Worm (Caenorhabditis elegans) whole organism, L4 larva: Measurements from ENCODE around the gene fbxa-28.

Experiments used
- F44E2.7 ChIP-seq: fragments of 200-800 bp; sonication (Bioruptor generic); IDR thresholded peaks from 2 replicates; pipeline ENCODE4 v2.1.2; 2022; ENCODE audit warnings: missing genetic modification characterization, missing compliant biosample characterization
- T26A8.4 ChIP-seq: fragments of 200-800 bp; sonication (Bioruptor generic); IDR thresholded peaks from 2 replicates; pipeline ENCODE4 v1.3.6; 2022; ENCODE audit warnings: missing genetic modification characterization, missing compliant biosample characterization
- aha-1 ChIP-seq: fragments of 150-350 bp; peaks from one replicate; lab custom pipeline; 2014; ENCODE audit warnings: missing biosample characterization, missing genetic modification characterization
- aly-2 ChIP-seq: sonication (generic microtip); optimal IDR thresholded peaks from 2 replicates; lab custom pipeline; 2018; ENCODE audit warnings: missing biosample characterization, missing genetic modification characterization
- arid-1 ChIP-seq: fragments of 200-800 bp; sonication (Bioruptor generic); conservative IDR thresholded peaks from 2 replicates; pipeline ENCODE4 v1.3.6; 2022; ENCODE audit warnings: missing genetic modification reagents, missing genetic modification characterization, missing compliant biosample characterization
- ceh-28 ChIP-seq: fragments of 150-350 bp; optimal IDR thresholded peaks from 2 replicates; lab custom pipeline; 2014; ENCODE audit warnings: missing biosample characterization, missing genetic modification reagents, missing genetic modification characterization
- ceh-44 ChIP-seq: fragments of 200-800 bp; sonication (Bioruptor generic); IDR thresholded peaks from 2 replicates; pipeline ENCODE4 v1.3.6; 2022; ENCODE audit warnings: missing genetic modification reagents, missing genetic modification characterization, missing compliant biosample characterization
- ceh-62 ChIP-seq: sonication (generic microtip); optimal IDR thresholded peaks from 2 replicates; lab custom pipeline; 2017; ENCODE audit warnings: missing biosample characterization, missing genetic modification characterization
- ceh-82 ChIP-seq: sonication (generic microtip); optimal IDR thresholded peaks from 2 replicates; lab custom pipeline; 2017; ENCODE audit warnings: missing biosample characterization, missing genetic modification characterization
- daf-16 ChIP-seq, 3 experiments: sonication (generic microtip); optimal IDR thresholded peaks; 2 replicates each; lab custom pipeline; 2016 to 2017; ENCODE audit warnings: missing genetic modification characterization in 3 of 3, missing genetic modification reagents in 3 of 3, mild to moderate bottlenecking in 2 of 3, missing compliant biosample characterization in 2 of 3, missing biosample characterization in 1 of 3, moderate library complexity in 1 of 3
- dmd-6 ChIP-seq: fragments of 200-800 bp; sonication (Bioruptor generic); IDR thresholded peaks from 2 replicates; pipeline ENCODE4 v1.3.6; 2022; ENCODE audit warnings: missing genetic modification reagents, missing genetic modification characterization, missing compliant biosample characterization
- dmd-9 ChIP-seq: fragments of 200-800 bp; sonication (Bioruptor generic); IDR thresholded peaks from 2 replicates; pipeline ENCODE4 v1.3.6; 2022; ENCODE audit warnings: missing genetic modification reagents, missing genetic modification characterization, missing compliant biosample characterization
- gei-8 ChIP-seq: fragments of 200-800 bp; sonication (Bioruptor generic); optimal IDR thresholded peaks from 2 replicates; lab custom pipeline; 2018; ENCODE audit warnings: mild to moderate bottlenecking, missing genetic modification characterization, missing compliant biosample characterization
- hlh-11 ChIP-seq: fragments of 200-800 bp; sonication (Bioruptor generic); optimal IDR thresholded peaks from 2 replicates; lab custom pipeline; 2018; ENCODE audit warnings: mild to moderate bottlenecking, missing genetic modification characterization, missing compliant biosample characterization
- lin-1 ChIP-seq: fragments of 200-800 bp; sonication (Bioruptor generic); IDR thresholded peaks from 2 replicates; pipeline ENCODE4 v1.3.6; 2022; ENCODE audit warnings: missing genetic modification reagents, missing genetic modification characterization, missing compliant biosample characterization
- lin-13 ChIP-seq: fragments of 150-350 bp; optimal IDR thresholded peaks from 2 replicates; lab custom pipeline; 2014; ENCODE audit warnings: missing biosample characterization, missing genetic modification reagents, missing genetic modification characterization
- lin-15B ChIP-seq: fragments of 150-350 bp; sonication (generic microtip); optimal IDR thresholded peaks from 3 replicates; lab custom pipeline; 2014; ENCODE audit warnings: missing biosample characterization, missing genetic modification characterization
- lin-38 ChIP-seq: fragments of 200-800 bp; sonication (Bioruptor generic); IDR thresholded peaks from 2 replicates; pipeline ENCODE4 v1.3.6; 2022; ENCODE audit warnings: missing genetic modification reagents, missing genetic modification characterization, missing compliant biosample characterization
- lsy-2 ChIP-seq, 2 experiments: fragments of 150-350 bp in 1 of 2; sonication (generic microtip) in 1 of 2; optimal IDR thresholded peaks; 2 replicates each; lab custom pipeline; 2014 to 2017; ENCODE audit warnings: missing biosample characterization in 2 of 2, missing genetic modification characterization in 2 of 2
- mdl-1 ChIP-seq, 2 experiments: fragments of 150-350 bp in 1 of 2; sonication (generic microtip) in 1 of 2; optimal IDR thresholded peaks; 2 replicates each; lab custom pipeline; 2014 to 2017; ENCODE audit warnings: missing biosample characterization in 2 of 2, missing genetic modification characterization in 2 of 2
- mep-1 ChIP-seq: fragments of 150-350 bp; sonication (generic microtip); optimal IDR thresholded peaks from 3 replicates; lab custom pipeline; 2014; ENCODE audit warnings: missing biosample characterization, missing genetic modification characterization
- mxl-2 ChIP-seq: fragments of 200-800 bp; sonication (Bioruptor generic); conservative IDR thresholded peaks from 2 replicates; pipeline ENCODE4 v1.3.6; 2022; ENCODE audit warnings: missing genetic modification reagents, missing genetic modification characterization, missing compliant biosample characterization
- mxl-3 ChIP-seq: fragments of 200-800 bp; sonication (Bioruptor generic); optimal IDR thresholded peaks from 2 replicates; lab custom pipeline; 2018; ENCODE audit warnings: mild to moderate bottlenecking, missing genetic modification characterization, missing compliant biosample characterization
- nhr-10 ChIP-seq: fragments of 150-350 bp; optimal IDR thresholded peaks from 2 replicates; lab custom pipeline; 2014; ENCODE audit warnings: missing biosample characterization, missing genetic modification characterization
- nhr-11 ChIP-seq: fragments of 150-350 bp; optimal IDR thresholded peaks from 2 replicates; lab custom pipeline; 2014; ENCODE audit warnings: missing biosample characterization, missing genetic modification characterization
- nhr-28 ChIP-seq: fragments of 150-350 bp; optimal IDR thresholded peaks from 2 replicates; lab custom pipeline; 2014; ENCODE audit warnings: missing biosample characterization, missing genetic modification characterization
- nhr-77 ChIP-seq: fragments of 150-350 bp; optimal IDR thresholded peaks from 2 replicates; lab custom pipeline; 2014; ENCODE audit warnings: missing biosample characterization, missing genetic modification characterization
- pha-4 ChIP-seq, 2 experiments: fragments of 150-350 bp in 1 of 2; fragments of 200-800 bp in 1 of 2; sonication (Bioruptor generic) in 1 of 2; IDR thresholded peaks in 1 of 2; optimal IDR thresholded peaks in 1 of 2; 2 replicates each; pipeline versions ENCODE4 v1.3.6 to Lab custom; 2014 to 2022; ENCODE audit warnings: missing genetic modification characterization in 2 of 2, missing genetic modification reagents in 2 of 2, missing biosample characterization in 1 of 2, missing compliant biosample characterization in 1 of 2
- pqm-1 ChIP-seq: sonication (generic microtip); optimal IDR thresholded peaks from 2 replicates; lab custom pipeline; 2017; ENCODE audit warnings: missing biosample characterization, missing genetic modification characterization
- rbr-2 ChIP-seq: sonication (generic microtip); optimal IDR thresholded peaks from 2 replicates; lab custom pipeline; 2016; ENCODE audit warnings: missing genotype, missing genetic modification characterization, missing compliant biosample characterization
- saeg-2 ChIP-seq: fragments of 200-800 bp; sonication (Bioruptor generic); IDR thresholded peaks from 2 replicates; pipeline ENCODE4 v1.3.6; 2022; ENCODE audit warnings: missing genetic modification reagents, missing genetic modification characterization, missing compliant biosample characterization
- set-16 ChIP-seq: fragments of 200-800 bp; sonication (Bioruptor generic); IDR thresholded peaks from 2 replicates; pipeline ENCODE4 v1.3.6; 2022; ENCODE audit warnings: missing genetic modification reagents, missing genetic modification characterization, missing compliant biosample characterization
- unc-130 ChIP-seq: sonication (generic microtip); optimal IDR thresholded peaks from 2 replicates; lab custom pipeline; 2016; ENCODE audit warnings: missing genetic modification reagents, missing genetic modification characterization, missing compliant biosample characterization
- unc-39 ChIP-seq: sonication (generic microtip); optimal IDR thresholded peaks from 2 replicates; lab custom pipeline; 2017; ENCODE audit warnings: missing biosample characterization, missing genetic modification characterization
- unc-62 ChIP-seq, 3 experiments: fragments of 150-350 bp in 1 of 3; sonication (generic microtip); optimal IDR thresholded peaks in 2 of 3; peaks in 1 of 3; 1 replicate in 1 of 3; 2 replicates in 2 of 3; lab custom pipeline; 2014 to 2017; ENCODE audit warnings: missing biosample characterization in 3 of 3, missing genetic modification characterization in 3 of 3, missing genetic modification reagents in 3 of 3, missing genotype in 1 of 3
- zfp-2 ChIP-seq: sonication (generic microtip); optimal IDR thresholded peaks from 2 replicates; lab custom pipeline; 2016; ENCODE audit warnings: mild to moderate bottlenecking, missing genetic modification characterization, missing compliant biosample characterization
- zip-2 ChIP-seq: fragments of 150-350 bp; optimal IDR thresholded peaks from 2 replicates; lab custom pipeline; 2014; ENCODE audit warnings: missing biosample characterization, missing genetic modification characterization
- ztf-11 ChIP-seq: fragments of 150-350 bp; optimal IDR thresholded peaks from 2 replicates; lab custom pipeline; 2014; ENCODE audit warnings: missing biosample characterization, missing genetic modification characterization
- ztf-7 ChIP-seq: fragments of 150-350 bp; optimal IDR thresholded peaks from 2 replicates; lab custom pipeline; 2014; ENCODE audit warnings: missing biosample characterization, missing genetic modification characterization

The fbxa-28 gene

ce11 chrIII:1323555-1323954, 25.9 kb downstream of the fbxa-28 start (continued):
- TF ChIP-seq nhr-28 (tag; lab: Kevin White, UChicago) (peak; percentile 89), nhr-11 (no peak), gei-8 (no peak), rbr-2 (no peak), nhr-77 (peak; percentile 63), daf-16 (GFP tag; optimal IDR thresholded peaks at IDR 0.05; lab: Kevin White, UChicago) (no peak), daf-16 (tag; optimal IDR thresholded peaks at IDR 0.05; lab: Kevin White, UChicago) (peak; percentile 56), lin-15B (tag; lab: Kevin White, UChicago) (no peak), mep-1 (tag; lab: Kevin White, UChicago) (no peak), nhr-10 (tag; lab: Kevin White, UChicago) (no peak), ztf-7 (tag; lab: Kevin White, UChicago) (no peak), ceh-62 (tag; lab: Kevin White, UChicago) (no peak), mxl-2 (GFP tag; lab: Robert Waterston, UW) (no peak)

- TF ChIP-seq aly-2 (tag; lab: Kevin White, UChicago) (no peak), mxl-2 (GFP tag; lab: Robert Waterston, UW) (no peak), ztf-11 (tag; lab: Kevin White, UChicago) (no peak), lsy-2 (tag; optimal IDR thresholded peaks at IDR 0.05; lab: Kevin White, UChicago) (no peak), lin-13 (GFP tag; lab: Kevin White, UChicago) (no peak), zip-2 (tag; lab: Kevin White, UChicago) (no peak), lin-1 (no peak), pha-4 (GFP tag; IDR thresholded peaks at IDR 0.05; lab: Robert Waterston, UW) (no peak), pha-4 (tag; optimal IDR thresholded peaks at IDR 0.05; lab: Kevin White, UChicago) (no peak), ceh-82 (no peak), T26A8.4 (GFP tag; lab: Robert Waterston, UW) (no peak)
- TF ChIP-seq, all 104 proteins: peak for 0
Measured at ce11 chrIII:1324513-1324912, 26.8 kb downstream of the fbxa-28 start, which contains the start of gene fbxa-14. fbxa-14 (minus strand) TSS chrIII:1324613.

- TF ChIP-seq gei-8 (no peak), aha-1 (peak; percentile 23), arid-1 (GFP tag; lab: Robert Waterston, UW) (no peak)
Measured at ce11 chrIII:1326490-1326889, 28.8 kb downstream of the fbxa-28 start, which contains the start of gene Y82E9BL.18. Y82E9BL.18 (plus strand) TSS chrIII:1326790.

- TF ChIP-seq hlh-11 (tag; lab: Kevin White, UChicago): peak; percentile 60
- TF ChIP-seq aha-1: peak; percentile 27
- TF ChIP-seq F44E2.7: no peak
- TF ChIP-seq daf-16 (GFP tag; optimal IDR thresholded peaks at IDR 0.05; lab: Kevin White, UChicago): no peak
- peak; percentile 12 for TF ChIP-seq daf-16 (tag; optimal IDR thresholded peaks at IDR 0.05; lab: Kevin White, UChicago)
- no peak for TF ChIP-seq set-16 (GFP tag; lab: Robert Waterston, UW)
- TF ChIP-seq unc-62 (GFP tag; optimal IDR thresholded peaks at IDR 0.05 in 1 of 2; lab: Kevin White, UChicago): peak in 1 of 2 experiments; percentile 34
- TF ChIP-seq unc-62 (tag; optimal IDR thresholded peaks at IDR 0.05; lab: Kevin White, UChicago): no peak
- TF ChIP-seq dmd-9 (GFP tag; lab: Robert Waterston, UW): no peak
- TF ChIP-seq arid-1 (GFP tag; lab: Robert Waterston, UW): no peak
- peak; percentile 51 for TF ChIP-seq dmd-6
- no peak for TF ChIP-seq unc-130 (GFP tag; lab: Kevin White, UChicago)
- TF ChIP-seq ztf-7 (tag; lab: Kevin White, UChicago): no peak
- no peak for TF ChIP-seq ceh-44
- peak; percentile 13 for TF ChIP-seq pqm-1 (tag; lab: Kevin White, UChicago)
Measured at ce11 chrIII:1331894-1332293, 34.2 kb downstream of the fbxa-28 start, which contains the start of gene Y82E9BL.19. Y82E9BL.19 (plus strand) TSS chrIII:1332016.

- no peak for TF ChIP-seq saeg-2 (GFP tag; lab: Robert Waterston, UW)
- no peak for TF ChIP-seq ceh-44
- no peak for TF ChIP-seq aha-1
- TF ChIP-seq mdl-1 (tag; optimal IDR thresholded peaks at IDR 0.05; lab: Kevin White, UChicago): no peak
- no peak for TF ChIP-seq ceh-28 (tag; lab: Kevin White, UChicago)
- TF ChIP-seq mxl-3 (GFP tag; lab: Kevin White, UChicago): no peak
- no peak for TF ChIP-seq lin-38 (GFP tag; lab: Robert Waterston, UW)
- TF ChIP-seq pha-4 (GFP tag; IDR thresholded peaks at IDR 0.05; lab: Robert Waterston, UW): no peak
- no peak for TF ChIP-seq pha-4 (tag; optimal IDR thresholded peaks at IDR 0.05; lab: Kevin White, UChicago)
- no peak for TF ChIP-seq lin-1
- TF ChIP-seq zfp-2 (tag; lab: Kevin White, UChicago): no peak
- TF ChIP-seq unc-39 (tag; lab: Kevin White, UChicago): no peak
Measured at ce11 chrIII:1340240-1340639, 42.5 kb downstream of the fbxa-28 start, which contains the start of gene fbxa-5. fbxa-5 (minus strand) TSS chrIII:1340340.
